Fruit fly (Drosophila melanogaster) whole organism, embryonic: Measurements from ENCODE around the gene Ccp84Ad.

Source experiments
- Bgb ChIP-seq: fragments of 200-800 bp; sonication (Bioruptor generic); IDR thresholded peaks from 2 replicates; pipeline ENCODE4 v1.3.6; 2022; ENCODE audit warnings: missing biosample characterization, missing genetic modification characterization; ENCODE audit not compliant: partially characterized antibody
- CG11247 ChIP-seq: fragments of 200-800 bp; sonication (Bioruptor generic); IDR thresholded peaks from 2 replicates; pipeline ENCODE4 v1.3.6; 2022; ENCODE audit warnings: missing biosample characterization, missing genetic modification characterization
- CG12071 ChIP-seq: fragments of 200-800 bp; sonication (Bioruptor generic); optimal IDR thresholded peaks from 3 replicates; lab custom pipeline; 2018; ENCODE audit warnings: missing biosample characterization, mild to moderate bottlenecking, missing genetic modification characterization
- CG12769 ChIP-seq: fragments of 200-800 bp; sonication (Bioruptor generic); optimal IDR thresholded peaks from 2 replicates; lab custom pipeline; 2019; ENCODE audit warnings: missing biosample characterization, mild to moderate bottlenecking, missing genetic modification characterization, moderate library complexity
- CG17568 ChIP-seq: fragments of 200-800 bp; sonication (Bioruptor generic); optimal IDR thresholded peaks from 2 replicates; lab custom pipeline; 2018; ENCODE audit warnings: missing biosample characterization, mild to moderate bottlenecking, missing genetic modification characterization, moderate library complexity
- CG17912 ChIP-seq: fragments of 200-800 bp; sonication (Bioruptor generic); optimal IDR thresholded peaks from 2 replicates; lab custom pipeline; 2018; ENCODE audit warnings: missing biosample characterization, mild to moderate bottlenecking, missing genetic modification characterization
- CG30020 ChIP-seq: fragments of 200-800 bp; optimal IDR thresholded peaks from 2 replicates; lab custom pipeline; 2019; ENCODE audit warnings: missing biosample characterization, mild to moderate bottlenecking, missing genetic modification characterization, moderate library complexity
- CG31388 ChIP-seq: fragments of 200-800 bp; sonication (Bioruptor generic); optimal IDR thresholded peaks from 2 replicates; lab custom pipeline; 2016; ENCODE audit warnings: missing biosample characterization, missing genetic modification characterization
- CG3163 ChIP-seq: fragments of 200-800 bp; sonication (Bioruptor generic); optimal IDR thresholded peaks from 3 replicates; lab custom pipeline; 2016; ENCODE audit warnings: missing biosample characterization, missing genetic modification characterization
- CG33557 ChIP-seq: fragments of 200-800 bp; sonication (Bioruptor generic); optimal IDR thresholded peaks from 2 replicates; lab custom pipeline; 2019; ENCODE audit warnings: missing biosample characterization, mild to moderate bottlenecking, missing genetic modification characterization, moderate library complexity
- CG3726 ChIP-seq: fragments of 200-800 bp; sonication (Bioruptor generic); IDR thresholded peaks from 3 replicates; pipeline ENCODE4, ENCODE4 v1.3.6; 2022; ENCODE audit warnings: missing biosample characterization, missing genetic modification characterization
- CG4854 ChIP-seq: fragments of 200-800 bp; sonication (Bioruptor generic); optimal IDR thresholded peaks from 2 replicates; lab custom pipeline; 2016; ENCODE audit warnings: missing biosample characterization, missing genetic modification characterization, inconsistent platforms
- CG5245 ChIP-seq: fragments of 200-800 bp; sonication (Bioruptor generic); optimal IDR thresholded peaks from 3 replicates; lab custom pipeline; 2016; ENCODE audit warnings: missing biosample characterization, missing genetic modification characterization
- CG6813 ChIP-seq: fragments of 200-800 bp; sonication (Bioruptor generic); optimal IDR thresholded peaks from 2 replicates; lab custom pipeline; 2017; ENCODE audit warnings: missing biosample characterization, missing genetic modification characterization, mild to moderate bottlenecking, moderate library complexity, missing genetic modification reagents
- CG7745 ChIP-seq: fragments of 200-800 bp; sonication (Bioruptor generic); optimal IDR thresholded peaks from 2 replicates; lab custom pipeline; 2018; ENCODE audit warnings: missing biosample characterization, mild to moderate bottlenecking, missing genetic modification characterization, moderate library complexity
- CG8765 ChIP-seq: fragments of 200-800 bp; sonication (Bioruptor generic); IDR thresholded peaks from 2 replicates; pipeline ENCODE4 v1.3.6; 2022; ENCODE audit warnings: missing biosample characterization, missing genetic modification characterization
- CG8924 ChIP-seq: fragments of 200-800 bp; optimal IDR thresholded peaks from 3 replicates; lab custom pipeline; 2019; ENCODE audit warnings: missing biosample characterization, mild to moderate bottlenecking, missing genetic modification characterization, moderate library complexity
- CG9727 ChIP-seq: fragments of 200-800 bp; sonication (Bioruptor generic); optimal IDR thresholded peaks from 3 replicates; lab custom pipeline; 2017; ENCODE audit warnings: missing biosample characterization, mild to moderate bottlenecking, missing genetic modification characterization
- Doc3 ChIP-seq: fragments of 200-800 bp; sonication (Bioruptor generic); IDR thresholded peaks from 3 replicates; pipeline ENCODE4 v1.3.6; 2022; ENCODE audit warnings: missing biosample characterization, missing genetic modification characterization; ENCODE audit not compliant: partially characterized antibody
- Eip74EF ChIP-seq, 2 experiments: fragments of 200-800 bp in 1 of 2; fragments of >200 bp in 1 of 2; sonication (Bioruptor generic) in 1 of 2; optimal IDR thresholded peaks; 2 replicates each; lab custom pipeline; 2017 to 2019; ENCODE audit warnings: missing biosample characterization in 2 of 2, missing genetic modification characterization in 2 of 2, mild to moderate bottlenecking in 1 of 2, moderate library complexity in 1 of 2
- Fer1 ChIP-seq: fragments of 200-800 bp; sonication (Bioruptor generic); optimal IDR thresholded peaks from 2 replicates; lab custom pipeline; 2017; ENCODE audit warnings: missing biosample characterization, mild to moderate bottlenecking, missing genetic modification characterization
- H15 ChIP-seq: fragments of 200-800 bp; sonication (Bioruptor generic); IDR thresholded peaks from 3 replicates; pipeline ENCODE4 v1.3.6; 2022; ENCODE audit warnings: missing biosample characterization, missing genetic modification characterization
- Lhr ChIP-seq: fragments of 200-800 bp; sonication (Bioruptor generic); optimal IDR thresholded peaks from 3 replicates; lab custom pipeline; 2017; ENCODE audit warnings: mild to moderate bottlenecking, missing biosample characterization, missing genetic modification reagents, missing genetic modification characterization
- Oaz ChIP-seq: fragments of 200-800 bp; sonication (Bioruptor generic); IDR thresholded peaks from 2 replicates; pipeline ENCODE4 v1.3.6; 2022; ENCODE audit warnings: missing biosample characterization, missing genetic modification characterization
- Opbp ChIP-seq: fragments of 200-800 bp; sonication (Bioruptor generic); IDR thresholded peaks from 3 replicates; pipeline ENCODE4 v1.3.6; 2022; ENCODE audit warnings: missing biosample characterization, missing genetic modification characterization; ENCODE audit not compliant: partially characterized antibody
- Pdp1 ChIP-seq, 2 experiments: fragments of 200-800 bp; sonication (Bioruptor generic); optimal IDR thresholded peaks; 3 replicates each; lab custom pipeline; 2016; ENCODE audit warnings: missing biosample characterization in 2 of 2, missing genetic modification characterization in 2 of 2, mild to moderate bottlenecking in 1 of 2, moderate library complexity in 1 of 2
- Sox100B ChIP-seq: fragments of 200-800 bp; sonication (Bioruptor generic); optimal IDR thresholded peaks from 3 replicates; lab custom pipeline; 2018; ENCODE audit warnings: missing biosample characterization, mild to moderate bottlenecking, missing genetic modification characterization
- Sox102F ChIP-seq: fragments of 200-800 bp; sonication (Bioruptor generic); optimal IDR thresholded peaks from 2 replicates; lab custom pipeline; 2018; ENCODE audit warnings: missing biosample characterization, mild to moderate bottlenecking, missing genetic modification characterization, moderate library complexity
- Stat92E ChIP-seq, 3 experiments: fragments of >200 bp in 2 of 3; fragments of 200-800 bp in 1 of 3; sonication (Bioruptor generic) in 1 of 3; optimal IDR thresholded peaks; 2 replicates each; lab custom pipeline; 2017 to 2019; ENCODE audit warnings: missing biosample characterization in 3 of 3, missing genetic modification characterization in 3 of 3, mild to moderate bottlenecking in 1 of 3, moderate library complexity in 1 of 3
- Trl ChIP-seq, 3 experiments: fragments of >200 bp in 2 of 3; fragments of 200-800 bp in 1 of 3; sonication (Bioruptor generic) in 1 of 3; optimal IDR thresholded peaks; 2 replicates in 1 of 3; 3 replicates in 2 of 3; lab custom pipeline; 2016 to 2017; ENCODE audit warnings: missing biosample characterization in 1 of 3, missing genetic modification characterization in 1 of 3
- Usf ChIP-seq: fragments of 200-800 bp; sonication (Bioruptor generic); optimal IDR thresholded peaks from 2 replicates; lab custom pipeline; 2017; ENCODE audit warnings: missing genotype, missing biosample characterization, missing genetic modification characterization
- bowl ChIP-seq: fragments of 200-800 bp; sonication (Bioruptor generic); IDR thresholded peaks from 2 replicates; pipeline ENCODE4 v1.3.6; 2022; ENCODE audit warnings: missing biosample characterization, missing genetic modification characterization
- caup ChIP-seq: fragments of 200-800 bp; sonication (Bioruptor generic); optimal IDR thresholded peaks from 3 replicates; lab custom pipeline; 2017; ENCODE audit warnings: missing biosample characterization, mild to moderate bottlenecking, missing genetic modification characterization, moderate library complexity; ENCODE audit not compliant: severe bottlenecking
- chinmo ChIP-seq: fragments of 200-800 bp; sonication (Bioruptor generic); IDR thresholded peaks from 4 replicates; pipeline ENCODE4 v1.3.6; 2022; ENCODE audit warnings: missing biosample characterization, missing genetic modification characterization; ENCODE audit not compliant: partially characterized antibody
- da ChIP-seq: fragments of 200-800 bp; sonication (Bioruptor generic); optimal IDR thresholded peaks from 2 replicates; lab custom pipeline; 2016; ENCODE audit warnings: missing biosample characterization, missing genetic modification characterization
- dati ChIP-seq: fragments of 200-800 bp; sonication (Bioruptor generic); IDR thresholded peaks from 2 replicates; pipeline ENCODE4 v1.3.6; 2022; ENCODE audit warnings: missing biosample characterization, missing genetic modification characterization
- dmrt99B ChIP-seq: fragments of 200-800 bp; sonication (Bioruptor generic); optimal IDR thresholded peaks from 2 replicates; lab custom pipeline; 2018; ENCODE audit warnings: missing biosample characterization, mild to moderate bottlenecking, missing genetic modification characterization, moderate library complexity
- gcm ChIP-seq: fragments of 200-800 bp; sonication (Bioruptor generic); optimal IDR thresholded peaks from 2 replicates; lab custom pipeline; 2019; ENCODE audit warnings: missing biosample characterization, mild to moderate bottlenecking, missing genetic modification characterization, moderate library complexity
- her ChIP-seq: fragments of 200-800 bp; sonication (Bioruptor generic); optimal IDR thresholded peaks from 2 replicates; lab custom pipeline; 2016; ENCODE audit warnings: missing biosample characterization, missing genetic modification characterization
- inv ChIP-seq: fragments of 200-800 bp; sonication (Bioruptor generic); IDR thresholded peaks from 2 replicates; pipeline ENCODE4 v1.3.6; 2022; ENCODE audit warnings: missing biosample characterization, missing genetic modification characterization; ENCODE audit not compliant: partially characterized antibody
- phol ChIP-seq: fragments of 200-800 bp; sonication (Bioruptor generic); optimal IDR thresholded peaks from 3 replicates; lab custom pipeline; 2018; ENCODE audit warnings: missing biosample characterization, mild to moderate bottlenecking, missing genetic modification characterization, moderate library complexity
- pzg ChIP-seq: fragments of 200-800 bp; sonication (Bioruptor generic); optimal IDR thresholded peaks from 3 replicates; lab custom pipeline; 2018; ENCODE audit warnings: missing biosample characterization, mild to moderate bottlenecking, missing genetic modification characterization, moderate library complexity
- sc ChIP-seq, 3 experiments: fragments of >200 bp in 2 of 3; fragments of 200-800 bp in 1 of 3; sonication (Bioruptor generic) in 1 of 3; optimal IDR thresholded peaks; 2 replicates in 2 of 3; 3 replicates in 1 of 3; lab custom pipeline; 2017; ENCODE audit warnings: mild to moderate bottlenecking in 1 of 3, missing biosample characterization in 1 of 3, missing genetic modification characterization in 1 of 3, missing genetic modification reagents in 1 of 3
- sob ChIP-seq: fragments of 200-800 bp; sonication (Bioruptor generic); IDR thresholded peaks from 2 replicates; pipeline ENCODE4 v1.3.6; 2022; ENCODE audit warnings: missing biosample characterization, missing genetic modification characterization
- sr ChIP-seq: fragments of 200-800 bp; sonication (Bioruptor generic); IDR thresholded peaks from 3 replicates; pipeline ENCODE4 v1.3.6; 2022; ENCODE audit warnings: missing biosample characterization, missing genetic modification characterization
- tgo ChIP-seq: fragments of 200-800 bp; sonication (Bioruptor generic); IDR thresholded peaks from 3 replicates; pipeline ENCODE4 v1.3.6; 2022; ENCODE audit warnings: missing biosample characterization, missing genetic modification characterization
- toy ChIP-seq: fragments of 200-800 bp; sonication (Bioruptor generic); IDR thresholded peaks from 2 replicates; pipeline ENCODE4 v1.3.6; 2022; ENCODE audit warnings: missing biosample characterization, missing genetic modification characterization
- zf30C ChIP-seq: fragments of 200-800 bp; sonication (Bioruptor generic); optimal IDR thresholded peaks from 3 replicates; lab custom pipeline; 2018; ENCODE audit warnings: missing biosample characterization, mild to moderate bottlenecking, missing genetic modification characterization

Ccp84Ad gene

dm6 chr3R:6667245-6667644, 25.3 kb upstream of the Ccp84Ad start (continued):
- TF ChIP-seq Lhr (peak; percentile 43), Bgb (no peak), CG11247 (GFP tag; lab: Robert Waterston, UW) (no peak), toy (GFP tag; lab: Robert Waterston, UW) (no peak), sc (optimal IDR thresholded peaks at IDR 0.05; lab: Kevin White, UChicago) (no peak), sc (GFP tag; optimal IDR thresholded peaks at IDR 0.05; lab: Kevin White, UChicago) (peak; percentile 58), Trl (optimal IDR thresholded peaks at IDR 0.05; lab: Kevin White, UChicago) (no peak), Trl (GFP tag; optimal IDR thresholded peaks at IDR 0.05; lab: Kevin White, UChicago) (peak; percentile 20), CG6813 (GFP tag; lab: Kevin White, UChicago) (peak; percentile 81), pzg (no peak), dati (GFP tag; lab: Robert Waterston, UW) (no peak), Doc3 (no peak), CG5245 (GFP tag; lab: Kevin White, UChicago) (peak; percentile 5), zf30C (GFP tag; lab: Kevin White, UChicago) (no peak), CG3163 (GFP tag; lab: Kevin White, UChicago) (no peak), sr (GFP tag; lab: Robert Waterston, UW) (no peak), gcm (GFP tag; lab: Kevin White, UChicago) (peak; percentile 34), CG8765 (GFP tag; lab: Robert Waterston, UW) (no peak), CG4854 (GFP tag; lab: Kevin White, UChicago) (no peak), CG3726 (GFP tag; lab: Robert Waterston, UW) (no peak), Sox102F (no peak), CG9727 (GFP tag; lab: Kevin White, UChicago) (peak; percentile 84), CG12071 (GFP tag; lab: Kevin White, UChicago) (no peak), CG31388 (GFP tag; lab: Kevin White, UChicago) (no peak), Oaz (GFP tag; lab: Robert Waterston, UW) (no peak), Sox100B (peak; percentile 20), CG30020 (tag; lab: Kevin White, UChicago) (no peak), CG7745 (tag; lab: Kevin White, UChicago) (peak; percentile 83), inv (GFP tag; lab: Robert Waterston, UW) (no peak), Pdp1 (GFP tag; optimal IDR thresholded peaks at IDR 0.05; lab: Kevin White, UChicago) (peak in 1 of 2 experiments; percentile 38), Opbp (GFP tag; lab: Robert Waterston, UW) (no peak), sob (GFP tag; lab: Robert Waterston, UW) (no peak), da (peak; percentile 46), Usf (GFP tag; lab: Kevin White, UChicago) (no peak), CG17568 (GFP tag; lab: Kevin White, UChicago) (peak; percentile 70), chinmo (GFP tag; lab: Robert Waterston, UW) (no peak), bowl (GFP tag; lab: Robert Waterston, UW) (no peak), phol (peak; percentile 1), dmrt99B (tag; lab: Kevin White, UChicago) (no peak), CG33557 (GFP tag; lab: Kevin White, UChicago) (peak; percentile 70), caup (GFP tag; lab: Kevin White, UChicago) (peak; percentile 25), Stat92E (GFP tag; optimal IDR thresholded peaks at IDR 0.05; lab: Kevin White, UChicago) (peak in 1 of 3 experiments; percentile 2), Eip74EF (GFP tag; optimal IDR thresholded peaks at IDR 0.05; lab: Kevin White, UChicago) (no peak), CG17912 (GFP tag; lab: Kevin White, UChicago) (no peak), CG8924 (tag; lab: Kevin White, UChicago) (peak; percentile 64), her (GFP tag; lab: Kevin White, UChicago) (peak; percentile 31), Fer1 (GFP tag; lab: Kevin White, UChicago) (no peak), H15 (GFP tag; lab: Robert Waterston, UW) (no peak), tgo (GFP tag; lab: Robert Waterston, UW) (no peak), CG12769 (tag; lab: Kevin White, UChicago) (no peak)
